Worm (Caenorhabditis elegans) whole organism, L1 larva: ENCODE measurements around the gene C06H2.7.
A peak's percentile ranks its signal among the peaks of the same experiment; 100 is the strongest.

Experiments used
- blmp-1 ChIP-seq: fragments of 150-350 bp; optimal IDR thresholded peaks from 2 replicates; lab custom pipeline; 2014; ENCODE audit warnings: missing biosample characterization, missing genetic modification characterization
- dsc-1 ChIP-seq: sonication (generic microtip); optimal IDR thresholded peaks from 2 replicates; lab custom pipeline; 2016; ENCODE audit warnings: mild to moderate bottlenecking, missing genetic modification characterization, missing compliant biosample characterization
- efl-1 ChIP-seq, 4 experiments: fragments of 150-350 bp; optimal IDR thresholded peaks in 3 of 4; peaks in 1 of 4; 1 replicate in 1 of 4; 2 replicates in 3 of 4; lab custom pipeline; 2014; ENCODE audit warnings: missing biosample characterization in 2 of 4, missing genetic modification characterization in 2 of 4, missing genetic modification reagents in 2 of 4
- lin-14 ChIP-seq: fragments of 200-800 bp; sonication (Bioruptor generic); optimal IDR thresholded peaks from 2 replicates; lab custom pipeline; 2018; ENCODE audit warnings: mild to moderate bottlenecking, missing genetic modification characterization, moderate library complexity, missing compliant biosample characterization
- tbx-2 ChIP-seq: sonication (generic microtip); optimal IDR thresholded peaks from 2 replicates; lab custom pipeline; 2016; ENCODE audit warnings: missing genetic modification characterization, missing compliant biosample characterization

The C06H2.7 gene

DNA sequence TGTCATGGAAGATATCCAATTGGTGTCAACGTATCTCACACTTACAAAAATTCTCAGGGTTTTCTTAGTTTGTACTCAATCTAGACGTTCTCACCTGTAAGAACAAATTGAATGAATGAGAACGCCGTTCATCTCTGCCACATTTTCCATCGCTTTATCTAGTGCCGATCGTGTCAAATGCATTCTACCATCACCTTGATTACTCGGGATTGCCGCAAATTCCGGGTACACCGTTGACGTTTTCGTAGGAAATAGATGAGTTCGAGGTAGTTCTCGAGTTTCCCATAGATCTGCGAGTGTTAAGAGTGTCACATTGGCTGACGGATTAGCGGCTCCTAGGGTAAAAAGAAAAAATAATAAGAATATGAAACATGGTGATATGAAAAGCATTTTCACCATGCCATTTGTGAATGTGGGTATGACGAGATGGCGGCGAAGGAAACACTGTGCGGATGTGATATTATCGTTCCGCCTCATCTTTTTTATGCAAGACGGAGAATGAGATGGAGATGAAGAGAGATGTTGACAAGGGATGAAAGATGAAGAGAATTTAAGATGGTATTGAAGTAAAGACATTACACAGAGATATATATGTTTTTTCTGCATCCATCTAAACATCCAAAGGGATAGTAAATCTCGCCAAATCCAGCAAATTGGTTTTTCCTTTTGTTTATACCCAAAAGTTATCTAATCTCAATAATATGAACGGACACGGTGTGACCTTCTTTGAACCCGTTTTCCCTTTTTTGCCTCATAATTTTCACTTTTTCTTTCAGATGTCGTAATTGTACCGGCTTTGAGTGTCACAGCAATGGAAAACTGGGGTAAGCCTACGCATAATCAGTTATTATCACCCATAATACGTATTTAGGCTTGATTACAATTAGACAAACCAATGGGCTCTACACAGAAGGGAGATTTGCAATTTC, 51.2 kb downstream of the C06H2.7 start, which contains the start of gene lact-8:
Gene lact-8 (minus strand): TSS at position 445 of the 929 bp plus-strand sequence.
- TF ChIP-seq efl-1 (optimal IDR thresholded peaks at IDR 0.05; lab: Kevin White, UChicago) (no peak), efl-1 (GFP tag; optimal IDR thresholded peaks at IDR 0.05 in 1 of 2; lab: Kevin White, UChicago) (peak in 1 of 2 experiments; percentile 90), tbx-2 (tag; lab: Kevin White, UChicago) (no peak), lin-14 (GFP tag; lab: Kevin White, UChicago) (peak; percentile 18), dsc-1 (tag; lab: Kevin White, UChicago) (peak; percentile 25), blmp-1 (tag; lab: Kevin White, UChicago) (peak; percentile 56)
